Worm (Caenorhabditis elegans): ENCODE data around the gene hsp-12.6.

The hsp-12.6 gene

ce11 chrIV:9438753-9439152 is 8.3 kb downstream of the hsp-12.6 start (continued):
- no peak for TF ChIP-seq snpc-4 (GFP tag; optimal IDR thresholded peaks at IDR 0.05)
- TF ChIP-seq snpc-4 (tag; optimal IDR thresholded peaks at IDR 0.05): peak in 2 of 4 experiments; percentile 68 to 84
- peak; percentile 83 for TF ChIP-seq Y56A3A.18 (GFP tag; IDR thresholded peaks at IDR 0.05)
- TF ChIP-seq chd-7 (tag; optimal IDR thresholded peaks at IDR 0.05): peak; percentile 26
- TF ChIP-seq F33H1.4 (GFP tag; IDR thresholded peaks at IDR 0.05): no peak
- TF ChIP-seq let-526 (GFP tag; IDR thresholded peaks at IDR 0.05): 0 out of 2 replicates have a peak, but pooled peaks have one; percentile 28
- TF ChIP-seq F55B11.4 (tag; optimal IDR thresholded peaks at IDR 0.05; ENCODE audit: borderline replicate concordance, insufficient read depth): no peak
- TF ChIP-seq snpc-3.4 (tag; optimal IDR thresholded peaks at IDR 0.05): peak; percentile 12
- no peak for TF ChIP-seq ztf-28 (GFP tag; IDR thresholded peaks at IDR 0.05)
- TF ChIP-seq lin-26 (GFP tag; IDR thresholded peaks at IDR 0.05): peak; percentile 76
- peak; percentile 39 for TF ChIP-seq lin-40 (tag; optimal IDR thresholded peaks at IDR 0.05)
- peak; percentile 44; the same call in 1 of the 2 replicates for TF ChIP-seq pbrm-1 (GFP tag; IDR thresholded peaks at IDR 0.05)
- peak; percentile 32 for TF ChIP-seq die-1 (tag; optimal IDR thresholded peaks at IDR 0.05)
- peak; percentile 41 for TF ChIP-seq snpc-1.1 (tag; optimal IDR thresholded peaks at IDR 0.05; ENCODE audit: insufficient read depth)
- TF ChIP-seq tlf-1 (GFP tag; optimal IDR thresholded peaks at IDR 0.05): peak; percentile 86
- TF ChIP-seq nhr-80 (tag; optimal IDR thresholded peaks at IDR 0.05): peak; percentile 22
- peak; percentile 77 for TF ChIP-seq nfyb-1 (GFP tag; IDR thresholded peaks at IDR 0.05)
- peak; percentile 24 for TF ChIP-seq snpc-1.3 (tag; optimal IDR thresholded peaks at IDR 0.05; ENCODE audit: insufficient read depth)
- peak; percentile 6 for TF ChIP-seq lsl-1 (GFP tag; optimal IDR thresholded peaks at IDR 0.05)
- TF ChIP-seq repo-1 (tag; optimal IDR thresholded peaks at IDR 0.05): peak; percentile 92
- TF ChIP-seq mcd-1 (GFP tag; IDR thresholded peaks at IDR 0.05): no peak
- no peak for TF ChIP-seq aptf-3 (GFP tag; IDR thresholded peaks at IDR 0.05)
- TF ChIP-seq hsf-1 (GFP tag; IDR thresholded peaks at IDR 0.05): peak; percentile 49; the same call in 1 of the 2 replicates
- peak; percentile 78; the same call in 1 of the 2 replicates for TF ChIP-seq ekl-4 (GFP tag; IDR thresholded peaks at IDR 0.05)
- no peak for TF ChIP-seq hlh-12 (tag; optimal IDR thresholded peaks at IDR 0.05)
- TF ChIP-seq cebp-1 (GFP tag; IDR thresholded peaks at IDR 0.05): no peak
- peak; percentile 34 for TF ChIP-seq cebp-1 (tag; optimal IDR thresholded peaks at IDR 0.05)
- TF ChIP-seq B0336.3 (GFP tag; IDR thresholded peaks at IDR 0.05): peak; percentile 93
- peak; percentile 80 for TF ChIP-seq madf-3 (GFP tag; IDR thresholded peaks at IDR 0.05)
- TF ChIP-seq ZK185.1 (tag; optimal IDR thresholded peaks at IDR 0.05; ENCODE audit: poor library complexity, severe bottlenecking): peak; percentile 17
- TF ChIP-seq sea-2 (GFP tag; IDR thresholded peaks at IDR 0.05): no peak
- peak; percentile 62 for TF ChIP-seq him-1 (tag; optimal IDR thresholded peaks at IDR 0.05)
- peak; percentile 27 for TF ChIP-seq lin-54 (GFP tag; optimal IDR thresholded peaks at IDR 0.05)
- peak; percentile 88 for TF ChIP-seq Y95B8A.8 (GFP tag; IDR thresholded peaks at IDR 0.05)
- TF ChIP-seq ztf-26 (tag; optimal IDR thresholded peaks at IDR 0.05): peak; percentile 57
- peak; percentile 82 for TF ChIP-seq Y53G8AR.9 (GFP tag; conservative IDR thresholded peaks at IDR 0.05)

ce11 chrIV:9432327-9432726 is 14.7 kb downstream of the hsp-12.6 start:
- TF ChIP-seq ceh-40 (GFP tag; IDR thresholded peaks at IDR 0.05): no peak
- no peak for TF ChIP-seq egl-18 (GFP tag; IDR thresholded peaks at IDR 0.05)
- no peak for TF ChIP-seq nhr-27 (tag; optimal IDR thresholded peaks at IDR 0.05)
- no peak for TF ChIP-seq Y53F4B.3 (GFP tag; IDR thresholded peaks at IDR 0.05)
- TF ChIP-seq cebp-1 (GFP tag; IDR thresholded peaks at IDR 0.05): no peak
- no peak for TF ChIP-seq cebp-1 (tag; optimal IDR thresholded peaks at IDR 0.05)
- TF ChIP-seq snpc-4 (GFP tag; optimal IDR thresholded peaks at IDR 0.05): no peak
- no peak for TF ChIP-seq snpc-4 (tag; optimal IDR thresholded peaks at IDR 0.05)
- TF ChIP-seq ceh-58 (GFP tag; IDR thresholded peaks at IDR 0.05): no peak
- no peak for TF ChIP-seq pbrm-1 (GFP tag; IDR thresholded peaks at IDR 0.05)
- no peak for TF ChIP-seq K11D2.4 (GFP tag; IDR thresholded peaks at IDR 0.05)
- no peak for TF ChIP-seq ets-4 (GFP tag; optimal IDR thresholded peaks at IDR 0.05)
- TF ChIP-seq him-1 (tag; optimal IDR thresholded peaks at IDR 0.05): no peak
- TF ChIP-seq nhr-179 (tag; optimal IDR thresholded peaks at IDR 0.05): no peak
- TF ChIP-seq lag-1 (GFP tag; IDR thresholded peaks at IDR 0.05): no peak
- no peak for TF ChIP-seq attf-5 (GFP tag; optimal IDR thresholded peaks at IDR 0.05)
- no peak for TF ChIP-seq ztf-3 (GFP tag; optimal IDR thresholded peaks at IDR 0.05)
- TF ChIP-seq dpl-1 (GFP tag; optimal IDR thresholded peaks at IDR 0.05): no peak
- TF ChIP-seq Y79H2A.3 (GFP tag; conservative IDR thresholded peaks at IDR 0.05): no peak

Data from whole organism, young adult.